Worm (Caenorhabditis elegans) whole organism, L3 larva: ENCODE results near the gene glr-6.
A peak's percentile ranks its signal among the peaks of the same experiment; 100 is the strongest.
"Not testable (repeated sequence)": the region's sequence is repeated elsewhere in the genome, so short reads cannot be mapped to it uniquely, and the experiment has no call there.

Experiments used
- ZK546.5 ChIP-seq: sonication (generic microtip); optimal IDR thresholded peaks from 2 replicates; lab custom pipeline; 2017; ENCODE audit warnings: missing biosample characterization, missing genetic modification characterization
- ceh-28 ChIP-seq: fragments of 150-350 bp; optimal IDR thresholded peaks from 2 replicates; lab custom pipeline; 2014; ENCODE audit warnings: missing biosample characterization, missing genetic modification reagents, missing genetic modification characterization
- ceh-82 ChIP-seq: fragments of 150-350 bp; optimal IDR thresholded peaks from 2 replicates; lab custom pipeline; 2014; ENCODE audit warnings: missing biosample characterization, missing genetic modification characterization
- ceh-9 ChIP-seq: sonication (generic microtip); optimal IDR thresholded peaks from 2 replicates; lab custom pipeline; 2018; ENCODE audit warnings: missing biosample characterization, missing genetic modification characterization
- egl-27 ChIP-seq: sonication (generic microtip); optimal IDR thresholded peaks from 4 replicates; lab custom pipeline; 2017; ENCODE audit warnings: missing biosample characterization, missing genetic modification reagents, missing genetic modification characterization
- elt-2 ChIP-seq: sonication (generic microtip); optimal IDR thresholded peaks from 2 replicates; lab custom pipeline; 2016; ENCODE audit warnings: missing genetic modification reagents, mild to moderate bottlenecking, missing genetic modification characterization, missing compliant biosample characterization
- fkh-10 ChIP-seq: sonication (generic microtip); optimal IDR thresholded peaks from 2 replicates; lab custom pipeline; 2017; ENCODE audit warnings: missing biosample characterization, missing genetic modification reagents, missing genetic modification characterization
- fkh-2 ChIP-seq: fragments of 150-350 bp; optimal IDR thresholded peaks from 2 replicates; lab custom pipeline; 2014; ENCODE audit warnings: missing biosample characterization, missing genetic modification reagents, missing genetic modification characterization
- hmg-11 ChIP-seq: sonication (generic microtip); optimal IDR thresholded peaks from 2 replicates; lab custom pipeline; 2016; ENCODE audit warnings: missing genetic modification characterization, missing compliant biosample characterization
- lin-15B ChIP-seq: fragments of 150-350 bp; optimal IDR thresholded peaks from 2 replicates; lab custom pipeline; 2014; ENCODE audit warnings: missing biosample characterization, missing genetic modification characterization
- lin-39 ChIP-seq: fragments of 150-350 bp; optimal IDR thresholded peaks from 2 replicates; lab custom pipeline; 2018; ENCODE audit warnings: missing biosample characterization, missing genetic modification reagents, missing genetic modification characterization
- lsy-12 ChIP-seq: sonication (generic microtip); optimal IDR thresholded peaks from 2 replicates; lab custom pipeline; 2016; ENCODE audit warnings: mild to moderate bottlenecking, missing genetic modification characterization, missing compliant biosample characterization
- mml-1 ChIP-seq: fragments of 150-350 bp; sonication (generic microtip); optimal IDR thresholded peaks from 3 replicates; lab custom pipeline; 2014; ENCODE audit warnings: missing biosample characterization, missing genetic modification characterization
- nfya-1 ChIP-seq: sonication (generic microtip); optimal IDR thresholded peaks from 2 replicates; lab custom pipeline; 2017; ENCODE audit warnings: missing genetic modification characterization, mild to moderate bottlenecking, missing compliant biosample characterization, antibody characterized with exemption, moderate library complexity; ENCODE audit not compliant: insufficient read depth
- nhr-11 ChIP-seq: fragments of 150-350 bp; optimal IDR thresholded peaks from 2 replicates; lab custom pipeline; 2014; ENCODE audit warnings: missing biosample characterization, missing genetic modification characterization
- nhr-12 ChIP-seq: fragments of 150-350 bp; optimal IDR thresholded peaks from 2 replicates; lab custom pipeline; 2014; ENCODE audit warnings: missing biosample characterization, missing genetic modification characterization
- nhr-23 ChIP-seq: fragments of 150-350 bp; optimal IDR thresholded peaks from 2 replicates; lab custom pipeline; 2014; ENCODE audit warnings: missing biosample characterization, missing genetic modification reagents, missing genetic modification characterization
- nhr-237 ChIP-seq: fragments of 150-350 bp; optimal IDR thresholded peaks from 2 replicates; lab custom pipeline; 2014; ENCODE audit warnings: missing biosample characterization, missing genetic modification characterization
- nhr-25 ChIP-seq: sonication (generic microtip); optimal IDR thresholded peaks from 2 replicates; lab custom pipeline; 2017; ENCODE audit warnings: missing biosample characterization, missing genetic modification characterization
- nhr-28 ChIP-seq: fragments of 150-350 bp; optimal IDR thresholded peaks from 2 replicates; lab custom pipeline; 2014; ENCODE audit warnings: missing biosample characterization, missing genetic modification characterization
- nhr-43 ChIP-seq: sonication (generic microtip); optimal IDR thresholded peaks from 2 replicates; lab custom pipeline; 2016; ENCODE audit warnings: mild to moderate bottlenecking, missing genetic modification characterization, missing compliant biosample characterization; ENCODE audit not compliant: poor library complexity, severe bottlenecking
- nhr-67 ChIP-seq: fragments of 150-350 bp; optimal IDR thresholded peaks from 2 replicates; lab custom pipeline; 2014; ENCODE audit warnings: missing biosample characterization, missing genetic modification characterization
- nhr-76 ChIP-seq: fragments of 150-350 bp; sonication (generic microtip); optimal IDR thresholded peaks from 5 replicates; lab custom pipeline; 2014; ENCODE audit warnings: missing biosample characterization, missing genetic modification characterization
- nhr-77 ChIP-seq: fragments of 150-350 bp; optimal IDR thresholded peaks from 2 replicates; lab custom pipeline; 2014; ENCODE audit warnings: missing biosample characterization, missing genetic modification characterization
- pha-4 ChIP-seq: fragments of 150-350 bp; optimal IDR thresholded peaks from 2 replicates; lab custom pipeline; 2014; ENCODE audit warnings: missing biosample characterization, missing genetic modification reagents, missing genetic modification characterization
- pqm-1 ChIP-seq: fragments of 150-350 bp; optimal IDR thresholded peaks from 2 replicates; lab custom pipeline; 2017; ENCODE audit warnings: missing biosample characterization, missing genetic modification characterization, inconsistent platforms
- sea-2 ChIP-seq: fragments of 150-350 bp; sonication (generic microtip); optimal IDR thresholded peaks from 4 replicates; lab custom pipeline; 2014; ENCODE audit warnings: missing biosample characterization, missing genetic modification reagents, missing genetic modification characterization
- snpc-4 ChIP-seq: fragments of 150-350 bp; optimal IDR thresholded peaks from 2 replicates; lab custom pipeline; 2014; ENCODE audit warnings: missing biosample characterization, missing genetic modification characterization
- tbx-2 ChIP-seq: sonication (generic microtip); optimal IDR thresholded peaks from 2 replicates; lab custom pipeline; 2016; ENCODE audit warnings: mild to moderate bottlenecking, missing genetic modification characterization, missing compliant biosample characterization
- unc-39 ChIP-seq: sonication (generic microtip); optimal IDR thresholded peaks from 4 replicates; lab custom pipeline; 2017; ENCODE audit warnings: missing biosample characterization, missing genetic modification characterization
- unc-62 ChIP-seq: fragments of 150-350 bp; sonication (generic microtip); optimal IDR thresholded peaks from 4 replicates; lab custom pipeline; 2014; ENCODE audit warnings: missing biosample characterization, missing genetic modification reagents, missing genetic modification characterization
- ztf-4 ChIP-seq: fragments of 150-350 bp; optimal IDR thresholded peaks from 2 replicates; lab custom pipeline; 2014; ENCODE audit warnings: missing biosample characterization, missing genetic modification characterization

Gene glr-6

ce11 chrX:6874723-6875122 is 34.2 kb upstream of the glr-6 start, which contains the start of gene F41C6.4:
TSS of gene F41C6.4 (minus strand) at chrX:6874823.
- no peak for TF ChIP-seq nhr-67 (tag; lab: Kevin White, UChicago)
- no peak for TF ChIP-seq ceh-9 (tag; lab: Kevin White, UChicago)
- no peak for TF ChIP-seq nfya-1
- TF ChIP-seq nhr-237 (tag; lab: Kevin White, UChicago), result no peak
- TF ChIP-seq sea-2 (GFP tag; lab: Kevin White, UChicago), result no peak
- TF ChIP-seq nhr-11, result no peak
- no peak for TF ChIP-seq nhr-12 (tag; lab: Kevin White, UChicago)
- TF ChIP-seq hmg-11 (tag; lab: Kevin White, UChicago), result no peak
- no peak for TF ChIP-seq lsy-12 (tag; lab: Kevin White, UChicago)
- TF ChIP-seq snpc-4 (tag; lab: Kevin White, UChicago), result no peak
- TF ChIP-seq fkh-10 (GFP tag; lab: Kevin White, UChicago), result no peak
- TF ChIP-seq nhr-77 (tag; lab: Kevin White, UChicago), result no peak
- no peak for TF ChIP-seq lin-15B
- no peak for TF ChIP-seq pha-4 (tag; lab: Kevin White, UChicago)
- TF ChIP-seq nhr-28 (tag; lab: Kevin White, UChicago), result no peak
- no peak for TF ChIP-seq unc-39 (tag; lab: Kevin White, UChicago)
- TF ChIP-seq unc-62, result no peak
- no peak for TF ChIP-seq ceh-82 (tag; lab: Kevin White, UChicago)
- no peak for TF ChIP-seq ztf-4
- TF ChIP-seq nhr-43 (tag; lab: Kevin White, UChicago), result no peak

ce11 chrX:6868669-6869068 is 28.1 kb upstream of the glr-6 start, which contains the start of gene C53B7.6:
TSS of gene C53B7.6 (minus strand) at chrX:6868769.
- not testable (repeated sequence) for TF ChIP-seq lsy-12 (tag; lab: Kevin White, UChicago); nhr-25 (tag; lab: Kevin White, UChicago); fkh-10 (GFP tag; lab: Kevin White, UChicago)

DNA sequence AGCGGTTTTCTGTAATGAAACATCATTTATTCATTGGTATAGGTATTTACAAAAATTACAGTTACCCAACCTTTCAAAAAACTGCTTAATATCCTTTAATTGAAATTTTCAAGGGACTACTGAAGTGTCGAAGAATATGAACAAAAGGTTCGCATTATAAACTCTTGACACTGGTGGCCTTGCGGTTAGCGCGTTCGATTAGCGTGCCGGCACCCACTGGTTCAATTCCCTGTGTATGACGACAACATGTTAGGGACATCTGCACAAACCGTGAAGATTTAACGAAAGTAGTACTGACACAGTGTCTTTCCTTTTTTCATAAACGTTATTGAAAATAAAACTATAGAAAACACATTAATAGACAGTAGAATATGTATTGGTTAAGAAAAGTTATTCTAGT is 27.2 kb upstream of the glr-6 start:
- TF ChIP-seq nhr-43 (tag; lab: Kevin White, UChicago) (peak; percentile 79), nhr-23 (tag; lab: Kevin White, UChicago) (peak; percentile 17), fkh-2 (tag; lab: Kevin White, UChicago) (no peak), tbx-2 (peak; percentile 63), lin-39 (tag; lab: Kevin White, UChicago) (peak; percentile 48), ztf-4 (peak; percentile 9), nhr-25 (tag; lab: Kevin White, UChicago) (peak; percentile 59), elt-2 (peak; percentile 52), lsy-12 (tag; lab: Kevin White, UChicago) (peak; percentile 66), pqm-1 (peak; percentile 52), pha-4 (tag; lab: Kevin White, UChicago) (no peak), hmg-11 (tag; lab: Kevin White, UChicago) (peak; percentile 58), ZK546.5 (tag; lab: Kevin White, UChicago) (no peak)

DNA sequence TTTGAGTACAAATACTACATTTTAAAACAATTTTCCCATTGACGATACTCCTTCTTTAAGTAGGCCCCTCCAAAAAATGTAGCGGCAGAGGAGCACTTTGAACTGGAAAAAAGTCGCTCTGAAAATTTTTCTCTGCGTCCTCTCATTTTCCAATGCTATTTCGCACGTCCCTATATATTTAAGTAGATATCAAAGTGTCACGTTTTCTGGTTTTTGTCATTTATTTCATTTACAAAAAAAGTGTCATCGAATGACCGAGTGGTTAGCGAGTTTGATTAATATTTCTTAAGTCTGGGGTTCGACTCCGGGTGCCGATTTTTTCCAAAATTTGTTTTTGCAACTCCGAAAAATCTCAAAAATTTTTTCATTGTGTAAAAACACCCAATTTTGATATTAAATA is 26.4 kb upstream of the glr-6 start:
- TF ChIP-seq elt-2 (no peak), tbx-2 (no peak), ztf-4 (no peak), pqm-1 (no peak), nhr-43 (tag; lab: Kevin White, UChicago) (no peak), unc-62 (no peak), mml-1 (tag; lab: Kevin White, UChicago) (no peak)

- TF ChIP-seq hmg-11 (tag; lab: Kevin White, UChicago) (no peak), nhr-11 (no peak), sea-2 (GFP tag; lab: Kevin White, UChicago) (no peak), nhr-12 (tag; lab: Kevin White, UChicago) (no peak), nhr-23 (tag; lab: Kevin White, UChicago) (no peak), nfya-1 (no peak), nhr-76 (no peak), ceh-28 (no peak), tbx-2 (no peak), unc-62 (no peak), nhr-237 (tag; lab: Kevin White, UChicago) (no peak)
These were observed 25.3 kb upstream of the glr-6 start, which contains the start of gene odr-10 for ce11 chrX:6865839-6866238. TSS of gene odr-10 (minus strand) at chrX:6865939.

DNA sequence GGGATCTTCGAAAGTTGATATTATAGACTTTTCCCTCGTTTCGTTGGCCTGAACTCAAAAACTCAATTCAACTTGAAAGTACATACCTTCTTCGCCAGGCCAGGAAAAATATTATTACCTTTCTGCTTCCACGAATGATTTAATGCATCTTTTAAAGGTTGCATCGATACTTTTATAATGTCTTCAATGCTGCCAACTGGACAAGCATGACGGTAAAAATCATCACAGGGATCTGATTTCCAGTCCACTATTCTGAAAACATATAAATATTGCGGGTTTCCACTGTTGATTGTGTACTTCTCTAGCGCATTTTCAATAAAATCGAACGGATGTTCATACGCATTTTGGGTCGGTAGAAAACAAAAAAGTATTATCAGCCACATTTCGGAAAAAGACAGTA is 22.5 kb upstream of the glr-6 start, which contains the start of gene nep-4:
nep-4 (minus strand) TSS at position 393 of the 400 bp plus-strand sequence.
- TF ChIP-seq sea-2 (GFP tag; lab: Kevin White, UChicago), result no peak
- no peak for TF ChIP-seq ceh-28
- TF ChIP-seq pha-4 (tag; lab: Kevin White, UChicago), result no peak
- no peak for TF ChIP-seq ZK546.5 (tag; lab: Kevin White, UChicago)
- no peak for TF ChIP-seq egl-27 (tag; lab: Kevin White, UChicago)
